Fruit fly (Drosophila melanogaster): Measurements from ENCODE around the gene CG1785.

- TF ChIP-seq CTCF (optimal IDR thresholded peaks at IDR 0.05) (no peak), CG8478 (optimal IDR thresholded peaks at IDR 0.05) (no peak)
These were observed 20.5 kb upstream of the CG1785 start for dm6 chrX:8694066-8694822.

Measured in S2 (cell line).